Fruit fly (Drosophila melanogaster) whole organism: Measurements from ENCODE around the gene Slip1.

Experiments
- CG8478 ChIP-seq: fragments of >200 bp; optimal IDR thresholded peaks from 2 replicates; lab custom pipeline; 2018; ENCODE audit warnings: inconsistent platforms
- Dll ChIP-seq: fragments of >200 bp; optimal IDR thresholded peaks from 2 replicates; lab custom pipeline; 2017
- EcR ChIP-seq, 2 experiments: fragments of >200 bp; optimal IDR thresholded peaks; 2 replicates each; lab custom pipeline; 2017; ENCODE audit warnings: missing biosample characterization in 2 of 2, missing genetic modification characterization in 2 of 2, missing genetic modification reagents in 2 of 2
- pan ChIP-seq: fragments of >200 bp; optimal IDR thresholded peaks from 2 replicates; lab custom pipeline; 2017
- psq ChIP-seq: fragments of >200 bp; optimal IDR thresholded peaks from 2 replicates; lab custom pipeline; 2017
- usp ChIP-seq: fragments of >200 bp; optimal IDR thresholded peaks from 2 replicates; lab custom pipeline; 2017; ENCODE audit warnings: missing biosample characterization, missing genetic modification characterization, mixed read lengths

The Slip1 gene

dm6 chr4:663055-663670, at the start of gene Slip1, which contains the start of gene CG46466:
Gene Slip1 (plus strand): TSS chr4:663621.
Gene CG46466 (minus strand): TSS chr4:663124.
- TF ChIP-seq pan (lab: Kevin White, UChicago) (no peak), psq (lab: Kevin White, UChicago) (no peak), EcR (GFP tag; optimal IDR thresholded peaks at IDR 0.05; lab: Kevin White, UChicago) (no peak), CG8478 (lab: Kevin White, UChicago) (no peak), usp (GFP tag; lab: Kevin White, UChicago) (no peak), Dll (lab: Kevin White, UChicago) (no peak)

- no peak for TF ChIP-seq pan (lab: Kevin White, UChicago)
- TF ChIP-seq usp (GFP tag; lab: Kevin White, UChicago): no peak
- TF ChIP-seq CG8478 (lab: Kevin White, UChicago): no peak
- TF ChIP-seq Dll (lab: Kevin White, UChicago): no peak
- no peak for TF ChIP-seq psq (lab: Kevin White, UChicago)
- no peak for TF ChIP-seq EcR (GFP tag; optimal IDR thresholded peaks at IDR 0.05; lab: Kevin White, UChicago)
Measured at dm6 chr4:625898-626644, 37.4 kb upstream of the Slip1 start, which contains the start of gene mav. Gene mav (minus strand): TSS chr4:626031.

DNA sequence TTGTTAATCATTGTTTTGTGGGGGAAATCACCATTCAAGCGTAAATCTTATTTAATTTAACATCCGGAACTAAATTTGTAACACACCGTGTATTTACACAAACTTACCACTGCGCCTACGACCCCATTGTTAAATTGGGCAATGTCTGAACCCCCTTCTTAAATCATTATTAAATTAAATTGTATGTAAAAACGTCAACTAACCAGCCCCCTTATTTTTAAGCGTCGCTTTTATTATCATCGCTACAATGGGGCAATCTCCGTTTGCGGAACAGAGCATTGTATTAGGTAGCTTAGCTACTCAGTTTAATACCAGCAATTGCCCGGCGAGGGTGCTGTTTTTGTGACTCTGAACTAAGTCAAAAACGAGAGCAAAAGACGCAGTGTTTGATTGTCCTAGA, 34.0 kb upstream of the Slip1 start, which contains the start of gene Gat:
TSS of gene Gat (plus strand) at position 301 of the 400 bp plus-strand sequence.
- TF ChIP-seq Dll (lab: Kevin White, UChicago) (no peak), pan (lab: Kevin White, UChicago) (no peak), psq (lab: Kevin White, UChicago) (no peak), CG8478 (lab: Kevin White, UChicago) (no peak), usp (GFP tag; lab: Kevin White, UChicago) (no peak), EcR (GFP tag; optimal IDR thresholded peaks at IDR 0.05; lab: Kevin White, UChicago) (no peak)

- TF ChIP-seq pan (lab: Kevin White, UChicago) (no peak), CG8478 (lab: Kevin White, UChicago) (no peak), EcR (GFP tag; optimal IDR thresholded peaks at IDR 0.05; lab: Kevin White, UChicago) (no peak), usp (GFP tag; lab: Kevin White, UChicago) (no peak), psq (lab: Kevin White, UChicago) (no peak), Dll (lab: Kevin White, UChicago) (no peak)
Measured at dm6 chr4:646414-647016, 16.9 kb upstream of the Slip1 start, which contains the start of gene Ekar. Gene Ekar (minus strand): TSS chr4:646556.

DNA sequence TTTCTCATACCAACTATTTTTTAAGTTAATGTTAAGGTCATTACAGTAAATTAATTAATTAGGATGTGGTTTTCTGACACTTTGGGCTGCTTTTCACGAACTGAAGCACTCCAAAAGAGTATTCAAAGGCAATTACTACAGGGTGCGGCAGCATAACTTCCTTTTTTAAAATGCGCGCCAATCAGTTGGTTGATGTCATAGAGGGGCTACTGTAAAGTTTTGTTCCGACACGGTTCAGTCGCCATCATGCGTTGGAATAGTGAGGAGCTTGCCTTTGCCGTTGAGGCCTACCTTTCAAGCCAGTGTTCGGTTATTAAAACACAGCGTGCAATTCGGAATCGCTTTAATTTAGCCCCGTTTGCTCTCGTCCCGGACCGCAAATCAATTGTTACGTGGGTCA, 16.0 kb upstream of the Slip1 start:
- TF ChIP-seq pan (lab: Kevin White, UChicago) (no peak), Dll (lab: Kevin White, UChicago) (no peak), psq (lab: Kevin White, UChicago) (no peak), EcR (GFP tag; optimal IDR thresholded peaks at IDR 0.05; lab: Kevin White, UChicago) (no peak), usp (GFP tag; lab: Kevin White, UChicago) (no peak), CG8478 (lab: Kevin White, UChicago) (no peak)

- TF ChIP-seq pan (lab: Kevin White, UChicago) (no peak), EcR (GFP tag; optimal IDR thresholded peaks at IDR 0.05; lab: Kevin White, UChicago) (no peak), usp (GFP tag; lab: Kevin White, UChicago) (no peak), CG8478 (lab: Kevin White, UChicago) (no peak), Dll (lab: Kevin White, UChicago) (no peak), psq (lab: Kevin White, UChicago) (no peak)
Measured at dm6 chr4:659058-659588, 4.3 kb upstream of the Slip1 start.

DNA sequence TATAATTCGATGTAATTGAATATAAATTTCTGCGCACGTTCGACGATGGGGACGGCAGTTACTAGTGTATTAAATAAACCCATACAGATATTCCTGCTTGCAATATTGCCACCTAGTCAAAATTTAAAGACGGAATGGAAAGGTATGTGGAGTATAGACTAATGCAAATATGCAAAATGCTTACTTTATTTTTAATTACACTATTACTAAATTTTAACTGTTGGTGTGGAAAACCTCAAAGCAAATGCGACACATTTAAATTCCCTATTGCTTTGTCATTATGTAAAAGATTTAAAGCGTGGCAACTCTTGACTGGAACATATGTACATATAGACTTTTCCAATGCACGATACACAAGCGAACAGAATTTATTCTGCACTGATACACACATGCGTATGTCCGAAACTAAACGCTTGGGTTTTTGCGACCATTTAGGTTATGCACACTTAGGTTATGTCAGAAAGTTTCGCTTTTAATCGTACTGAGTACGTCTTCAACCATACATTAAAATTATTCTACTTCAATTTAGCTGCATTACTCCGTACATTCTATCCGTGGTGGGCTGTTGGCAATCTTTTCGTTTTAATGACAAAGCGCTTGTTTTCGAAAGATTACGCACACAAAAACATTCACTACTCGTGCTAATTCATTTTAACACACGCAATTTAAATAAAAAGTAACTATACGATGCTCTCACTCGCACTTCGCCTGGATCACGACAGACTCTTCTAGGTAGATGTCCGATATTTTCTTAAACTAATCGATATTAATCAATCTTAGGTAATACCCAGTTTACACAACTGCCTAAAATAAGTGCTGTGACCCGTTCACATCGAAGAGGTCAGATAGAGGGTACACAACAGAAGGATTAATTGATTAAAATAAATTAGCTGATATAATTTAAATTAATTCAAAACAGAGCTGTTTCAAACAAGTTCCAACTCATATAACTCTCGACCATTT, 3.3 kb upstream of the Slip1 start, which contains the start of gene gw:
TSS of gene gw (minus strand) at position 725 of the 963 bp plus-strand sequence.
- TF ChIP-seq CG8478 (lab: Kevin White, UChicago) (no peak), EcR (GFP tag; optimal IDR thresholded peaks at IDR 0.05; lab: Kevin White, UChicago) (no peak), usp (GFP tag; lab: Kevin White, UChicago) (no peak), Dll (lab: Kevin White, UChicago) (no peak), pan (lab: Kevin White, UChicago) (no peak)

- TF ChIP-seq CG8478 (lab: Kevin White, UChicago): no peak
- no peak for TF ChIP-seq psq (lab: Kevin White, UChicago)
- TF ChIP-seq pan (lab: Kevin White, UChicago): no peak
- no peak for TF ChIP-seq usp (GFP tag; lab: Kevin White, UChicago)
- no peak for TF ChIP-seq Dll (lab: Kevin White, UChicago)
- no peak for TF ChIP-seq EcR (GFP tag; optimal IDR thresholded peaks at IDR 0.05; lab: Kevin White, UChicago)
Measured at dm6 chr4:662101-662500, 1.3 kb upstream of the Slip1 start.

dm6 chr4:664277-664676, 856 bp downstream of the Slip1 start:
- TF ChIP-seq Dll (lab: Kevin White, UChicago) (no peak), pan (lab: Kevin White, UChicago) (no peak), usp (GFP tag; lab: Kevin White, UChicago) (no peak), CG8478 (lab: Kevin White, UChicago) (no peak), psq (lab: Kevin White, UChicago) (no peak), EcR (GFP tag; optimal IDR thresholded peaks at IDR 0.05; lab: Kevin White, UChicago) (no peak)
